Fruit fly (Drosophila melanogaster) whole organism, embryonic: ENCODE results near the gene CG12020.
A peak's percentile ranks its signal among the peaks of the same experiment; 100 is the strongest.

ENCODE experiments used
- CG17186 ChIP-seq: fragments of 200-800 bp; sonication (Bioruptor generic); optimal IDR thresholded peaks from 3 replicates; lab custom pipeline; 2017; ENCODE audit warnings: missing biosample characterization, missing genetic modification reagents, missing genetic modification characterization
- CG5953 ChIP-seq: fragments of 200-800 bp; sonication (Bioruptor generic); IDR thresholded peaks from 2 replicates; pipeline ENCODE4 v1.3.6; 2022; ENCODE audit warnings: missing biosample characterization, missing genetic modification characterization
- CG6654 ChIP-seq: fragments of 200-800 bp; sonication (Bioruptor generic); optimal IDR thresholded peaks from 2 replicates; lab custom pipeline; 2017; ENCODE audit warnings: missing biosample characterization, mild to moderate bottlenecking, missing genetic modification characterization
- CG8478 ChIP-seq: fragments of >200 bp; optimal IDR thresholded peaks from 2 replicates; lab custom pipeline; 2018
- CG9609 ChIP-seq: fragments of 200-800 bp; sonication (Bioruptor generic); optimal IDR thresholded peaks from 3 replicates; lab custom pipeline; 2016; ENCODE audit warnings: missing biosample characterization, missing genetic modification characterization
- Camta ChIP-seq: fragments of 200-800 bp; sonication (Bioruptor generic); optimal IDR thresholded peaks from 2 replicates; lab custom pipeline; 2016; ENCODE audit warnings: missing biosample characterization, missing genetic modification characterization
- Hr39 ChIP-seq: fragments of >200 bp; optimal IDR thresholded peaks from 2 replicates; lab custom pipeline; 2017
- Hsf ChIP-seq: fragments of 200-800 bp; sonication (Bioruptor generic); optimal IDR thresholded peaks from 3 replicates; lab custom pipeline; 2016; ENCODE audit warnings: missing biosample characterization, missing genetic modification characterization
- Sry-δ ChIP-seq: fragments of 200-800 bp; sonication (Bioruptor generic); optimal IDR thresholded peaks from 2 replicates; lab custom pipeline; 2016; ENCODE audit warnings: missing biosample characterization, missing genetic modification characterization
- Trl ChIP-seq, 3 experiments: fragments of >200 bp in 2 of 3; fragments of 200-800 bp in 1 of 3; sonication (Bioruptor generic) in 1 of 3; optimal IDR thresholded peaks; 2 replicates in 1 of 3; 3 replicates in 2 of 3; lab custom pipeline; 2016 to 2017; ENCODE audit warnings: missing biosample characterization in 1 of 3, missing genetic modification characterization in 1 of 3
- bab2 ChIP-seq: fragments of 200-800 bp; sonication (Bioruptor generic); optimal IDR thresholded peaks from 2 replicates; lab custom pipeline; 2016; ENCODE audit warnings: missing biosample characterization, missing genetic modification characterization
- so ChIP-seq: fragments of 200-800 bp; sonication (Bioruptor generic); IDR thresholded peaks from 3 replicates; pipeline ENCODE4 v1.3.6; 2022; ENCODE audit warnings: missing biosample characterization, missing genetic modification characterization

dm6 chr3L:1777249-1777648, 19.9 kb upstream of the CG12020 start, which contains the start of the genes CG2021 and mRpL46:
- TF ChIP-seq CG5953 (GFP tag; lab: Robert Waterston, UW) (no peak), Camta (GFP tag; lab: Kevin White, UChicago) (no peak), Hr39 (lab: Kevin White, UChicago) (no peak), CG9609 (no peak), Trl (optimal IDR thresholded peaks at IDR 0.05; lab: Kevin White, UChicago) (no peak), Trl (GFP tag; optimal IDR thresholded peaks at IDR 0.05; lab: Kevin White, UChicago) (no peak), Sry-δ (GFP tag; lab: Kevin White, UChicago) (no peak), CG8478 (no peak), CG17186 (GFP tag; lab: Kevin White, UChicago) (peak; percentile 50), CG6654 (GFP tag; lab: Kevin White, UChicago) (no peak), bab2 (GFP tag; lab: Kevin White, UChicago) (no peak), Hsf (GFP tag; lab: Kevin White, UChicago) (no peak), so (GFP tag; lab: Robert Waterston, UW) (no peak)
